Fruit fly (Drosophila melanogaster) S2 (cell line): ENCODE data around the gene RanBP3.

ENCODE experiments used
- CG8478 ChIP-seq: fragments of >200 bp; optimal IDR thresholded peaks from 2 replicates; lab custom pipeline; 2018
- CTCF ChIP-seq, 2 experiments: fragments of >200 bp; optimal IDR thresholded peaks; 2 replicates each; lab custom pipeline; 2018

The RanBP3 gene

DNA sequence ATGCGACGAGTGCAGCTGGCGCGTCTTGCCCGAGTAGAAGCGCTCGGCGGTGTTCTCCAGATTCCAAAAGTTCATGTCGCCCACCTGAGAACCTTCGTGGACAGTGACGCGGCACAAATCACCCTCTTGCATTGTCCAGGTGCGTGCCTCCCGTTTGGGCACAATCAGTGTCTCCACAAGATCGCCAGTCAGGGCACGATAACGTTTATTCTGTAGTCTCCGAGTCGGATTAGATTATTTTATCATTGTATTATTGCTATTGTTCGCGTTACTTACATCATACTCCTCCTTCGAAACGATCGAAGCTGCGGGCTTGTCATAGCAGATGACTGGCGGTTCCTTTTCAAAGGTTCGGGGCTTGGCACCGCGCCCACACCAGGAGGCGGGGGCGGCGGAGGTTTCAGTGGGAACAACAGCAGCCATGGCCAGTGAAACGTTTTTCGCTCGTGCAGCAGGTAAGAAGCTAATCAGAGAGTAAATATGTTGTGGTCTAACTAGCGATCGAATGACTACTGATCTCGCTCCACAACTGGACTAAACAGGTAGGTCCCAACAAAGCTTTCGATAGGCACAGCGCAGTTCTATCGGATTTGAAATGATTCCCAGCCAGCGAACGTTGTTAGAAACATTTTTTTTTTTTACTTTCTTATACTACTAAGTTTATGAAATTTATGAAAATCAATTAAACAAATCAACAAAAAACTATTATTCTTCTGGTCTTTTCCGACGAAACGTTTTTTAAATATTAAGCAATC lies 21.2 kb upstream of the RanBP3 start, which contains the start of gene CG10208:
Gene CG10208 (minus strand): TSS at position 518 of the 755 bp plus-strand sequence.
- TF ChIP-seq CG8478 (no peak), CTCF (optimal IDR thresholded peaks at IDR 0.05; lab: Kevin White, UChicago) (no peak)

DNA sequence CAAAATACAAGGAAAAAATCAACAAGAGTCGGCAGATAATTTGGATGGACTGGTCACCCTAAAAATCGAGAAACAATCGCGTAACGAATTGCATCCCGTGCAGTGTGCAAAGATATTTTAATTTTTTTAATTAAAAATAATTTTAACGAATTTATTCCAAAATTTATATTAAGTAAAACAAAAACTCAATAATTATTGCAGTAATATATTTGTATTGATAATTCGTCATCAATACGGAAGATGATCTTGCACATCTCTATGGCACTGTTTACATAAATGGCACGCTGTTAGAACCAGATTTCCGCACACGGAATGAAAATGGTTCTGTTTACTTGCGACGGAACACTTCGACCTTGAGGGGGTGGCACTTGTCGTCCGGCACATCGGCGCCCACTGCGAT lies 20.2 kb upstream of the RanBP3 start, which contains the start of gene tst:
Gene tst (minus strand): TSS at position 52 of the 400 bp plus-strand sequence.
- TF ChIP-seq CTCF (optimal IDR thresholded peaks at IDR 0.05; lab: Kevin White, UChicago), result no peak
- no peak for TF ChIP-seq CG8478

DNA sequence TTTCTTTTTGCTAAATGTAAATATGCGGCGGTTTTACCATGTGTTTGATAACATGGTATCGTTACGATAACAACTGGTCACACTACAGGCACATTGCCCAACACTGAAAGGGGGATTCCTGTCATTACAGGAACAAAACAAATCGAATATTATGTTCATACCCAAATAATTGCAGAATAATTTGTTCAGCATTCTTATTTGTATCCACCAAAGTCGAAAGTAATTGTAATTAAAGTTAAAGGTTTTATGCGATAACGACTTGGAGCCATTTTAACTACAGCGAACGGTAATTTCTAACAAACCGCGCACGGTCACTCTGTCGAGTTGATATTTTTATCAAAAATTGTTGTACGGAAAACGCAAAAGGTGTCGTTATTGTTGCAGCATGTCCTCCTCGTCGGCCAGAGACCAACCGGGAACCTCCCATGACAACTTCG lies 14.8 kb upstream of the RanBP3 start, which contains the start of the genes CG10214 and CG10375:
Gene CG10214 (minus strand): TSS at position 72 of the 437 bp plus-strand sequence.
Gene CG10375 (plus strand): TSS at position 296 of the 437 bp plus-strand sequence.
- TF ChIP-seq CG8478 (no peak), CTCF (optimal IDR thresholded peaks at IDR 0.05; lab: Kevin White, UChicago) (no peak)

DNA sequence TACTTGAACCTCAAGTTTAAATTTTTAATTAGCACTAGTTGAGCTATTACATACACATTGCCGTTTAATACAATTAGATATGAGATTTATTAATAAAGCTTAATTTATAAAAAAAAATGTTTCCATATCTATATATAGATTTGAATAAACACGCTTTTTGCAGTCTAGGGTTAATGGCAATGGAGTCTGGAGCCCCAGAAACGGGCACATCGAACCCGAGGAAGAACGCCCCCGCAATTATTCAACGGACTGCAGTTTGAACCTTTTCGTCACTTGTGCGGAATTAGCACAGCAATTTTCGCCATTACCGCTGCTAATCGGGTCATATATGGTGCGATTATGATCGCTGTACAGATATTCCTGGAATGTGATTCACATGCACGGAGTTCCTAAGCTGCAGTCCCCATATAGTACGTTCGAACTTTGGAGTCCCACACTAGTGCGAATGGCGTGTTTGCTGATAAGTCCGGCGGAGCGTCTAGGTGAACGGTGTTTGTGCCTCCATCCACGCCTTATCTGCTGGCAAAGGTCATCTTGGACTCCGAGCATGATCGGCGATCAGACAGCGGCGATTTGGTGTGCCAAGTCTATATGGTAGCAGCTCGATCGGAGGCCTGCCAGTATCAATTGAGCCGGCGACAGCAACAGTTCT lies 11.1 kb upstream of the RanBP3 start, which contains the start of gene Lsd-1:
Gene Lsd-1 (plus strand): TSS at position 236 of the 652 bp plus-strand sequence.
- TF ChIP-seq CG8478, result no peak
- TF ChIP-seq CTCF (optimal IDR thresholded peaks at IDR 0.05; lab: Kevin White, UChicago), result no peak

DNA sequence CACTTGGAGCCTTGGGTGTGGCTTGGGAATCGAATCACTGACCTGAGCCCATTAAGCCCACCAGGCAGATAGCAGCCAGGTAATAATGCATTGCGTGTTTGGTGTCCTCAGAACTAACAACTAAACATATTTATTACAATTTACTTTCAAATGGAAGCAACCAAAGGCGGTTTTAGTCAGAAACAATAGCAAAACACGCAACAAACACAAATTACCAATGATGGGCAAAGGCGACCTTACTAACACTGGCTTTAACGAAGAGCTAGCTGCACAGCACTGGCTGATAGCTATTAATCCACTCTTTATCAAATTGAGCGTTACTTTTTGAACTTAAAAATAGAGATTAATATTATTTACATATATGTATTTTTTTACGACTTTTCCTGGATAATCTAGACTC lies 10.4 kb upstream of the RanBP3 start, which contains the start of gene udt:
Gene udt (minus strand): TSS at position 249 of the 400 bp plus-strand sequence.
- TF ChIP-seq CTCF (optimal IDR thresholded peaks at IDR 0.05; lab: Kevin White, UChicago) (no peak), CG8478 (no peak)

DNA sequence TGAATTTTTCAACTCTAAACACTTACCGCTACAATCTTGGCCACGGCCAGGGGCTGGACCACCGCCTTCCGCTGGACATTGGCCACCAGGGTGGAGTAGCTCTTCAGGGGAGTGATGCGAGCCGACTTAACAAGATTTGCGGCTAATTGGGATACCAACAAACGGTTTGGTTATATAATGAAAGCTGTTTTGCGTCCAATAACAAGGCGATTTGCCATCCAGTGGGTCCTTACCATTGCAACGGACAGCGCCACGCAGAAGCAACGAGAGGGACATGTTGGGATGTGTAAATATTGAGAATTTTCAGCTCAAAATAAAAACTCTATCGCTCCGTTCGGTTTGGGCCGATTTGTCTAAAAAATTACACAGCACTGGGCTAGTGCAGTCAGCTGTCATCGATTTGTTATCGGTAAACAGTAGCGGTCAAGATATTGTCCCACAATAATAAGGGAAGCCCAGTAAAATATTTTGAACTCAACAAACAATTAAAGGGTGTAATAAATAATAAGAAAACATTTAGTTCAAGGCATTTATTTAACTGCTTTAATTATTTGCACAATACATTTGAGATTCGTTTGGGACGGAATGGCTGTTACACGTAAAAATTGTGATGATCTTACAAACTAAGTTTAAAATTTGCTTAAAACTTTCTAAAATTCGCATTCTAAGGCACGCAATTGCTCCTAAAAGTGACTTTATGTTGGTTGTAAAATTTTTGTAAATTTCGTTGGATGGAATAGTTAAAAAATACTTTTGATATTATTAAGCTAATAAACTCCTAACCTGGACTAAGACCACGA lies 7.8 kb upstream of the RanBP3 start, which contains the start of gene SdhD:
Gene SdhD (minus strand): TSS at position 382 of the 800 bp plus-strand sequence.
- TF ChIP-seq CTCF (optimal IDR thresholded peaks at IDR 0.05; lab: Kevin White, UChicago) (no peak), CG8478 (no peak)

DNA sequence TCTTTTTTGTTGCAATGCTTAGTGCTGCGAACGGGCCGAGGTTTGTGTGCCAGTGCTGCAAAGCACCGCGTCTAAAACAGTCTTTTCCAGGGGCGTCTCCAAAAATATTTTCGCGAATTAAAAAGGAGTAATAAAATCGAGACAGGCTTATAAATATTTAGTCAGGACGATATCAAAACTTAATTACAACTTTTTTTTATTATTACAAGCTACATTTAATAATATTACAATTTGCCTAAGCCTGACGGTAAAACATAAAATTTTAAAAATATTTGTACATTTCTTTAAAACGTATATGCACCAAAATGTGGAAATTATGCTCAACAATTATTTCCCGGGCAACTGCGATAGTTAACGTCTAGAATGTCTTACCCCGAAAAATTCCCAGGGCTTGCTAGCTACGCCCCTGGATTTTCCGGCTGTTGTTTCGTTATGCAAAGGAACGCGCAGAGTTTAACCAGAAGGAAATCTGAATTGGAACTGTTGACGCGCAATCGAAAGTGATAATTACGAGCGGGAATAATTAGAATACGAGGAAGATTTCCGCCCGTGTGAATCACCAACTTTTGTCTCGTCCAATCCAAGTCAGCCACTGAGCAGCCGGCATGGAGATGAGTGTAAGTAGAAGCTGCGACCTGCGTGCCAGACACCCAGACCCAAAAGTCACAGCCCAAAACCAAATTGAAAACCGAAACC lies 5.4 kb upstream of the RanBP3 start, which contains the start of the genes PTPMT1 and Hrd3:
Gene PTPMT1 (plus strand): TSS at position 428 of the 696 bp plus-strand sequence.
Gene Hrd3 (minus strand): TSS at position 646 of the 696 bp plus-strand sequence.
- TF ChIP-seq CG8478 (no peak), CTCF (optimal IDR thresholded peaks at IDR 0.05; lab: Kevin White, UChicago) (no peak)

DNA sequence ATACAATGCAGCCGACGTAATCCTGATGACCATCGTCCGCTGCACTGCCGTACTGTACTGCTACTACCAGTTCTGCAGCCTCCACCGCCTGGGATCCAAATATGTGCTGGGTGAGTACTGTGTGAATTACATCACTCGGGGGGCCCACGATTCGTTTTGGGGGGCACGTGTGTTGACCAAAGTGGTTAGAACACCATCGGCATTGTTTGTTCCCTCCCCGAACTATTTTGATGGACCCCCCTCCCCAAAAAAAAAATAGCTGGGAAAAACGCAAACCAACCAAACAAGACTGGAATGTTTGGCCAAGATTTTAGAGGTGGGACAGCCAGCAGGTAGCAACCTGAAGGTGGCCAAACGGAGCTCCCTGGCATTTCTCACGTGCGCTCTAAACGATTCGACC lies 5.2 kb downstream of the RanBP3 start:
- no peak for TF ChIP-seq CG8478

DNA sequence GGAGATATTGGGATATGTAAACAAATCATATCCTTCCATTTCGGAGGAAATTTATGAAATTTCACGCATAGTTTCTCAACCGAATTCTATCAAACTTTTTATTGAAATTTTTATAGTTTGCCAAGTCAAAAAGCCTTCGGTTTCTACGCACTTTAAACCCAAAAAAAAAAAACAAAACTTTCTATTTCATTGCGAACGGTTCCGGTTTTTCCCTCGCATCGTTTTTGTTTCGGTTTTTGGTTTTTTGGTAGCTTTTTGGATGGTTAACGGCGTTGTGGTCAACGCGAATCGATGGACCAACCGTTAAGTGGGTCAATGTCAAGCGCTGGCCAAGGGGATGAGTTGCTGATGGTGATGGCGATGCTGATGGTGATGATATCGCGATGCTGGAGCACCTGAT lies 11.7 kb downstream of the RanBP3 start:
- TF ChIP-seq CTCF (optimal IDR thresholded peaks at IDR 0.05; lab: Kevin White, UChicago) (no peak), CG8478 (no peak)

DNA sequence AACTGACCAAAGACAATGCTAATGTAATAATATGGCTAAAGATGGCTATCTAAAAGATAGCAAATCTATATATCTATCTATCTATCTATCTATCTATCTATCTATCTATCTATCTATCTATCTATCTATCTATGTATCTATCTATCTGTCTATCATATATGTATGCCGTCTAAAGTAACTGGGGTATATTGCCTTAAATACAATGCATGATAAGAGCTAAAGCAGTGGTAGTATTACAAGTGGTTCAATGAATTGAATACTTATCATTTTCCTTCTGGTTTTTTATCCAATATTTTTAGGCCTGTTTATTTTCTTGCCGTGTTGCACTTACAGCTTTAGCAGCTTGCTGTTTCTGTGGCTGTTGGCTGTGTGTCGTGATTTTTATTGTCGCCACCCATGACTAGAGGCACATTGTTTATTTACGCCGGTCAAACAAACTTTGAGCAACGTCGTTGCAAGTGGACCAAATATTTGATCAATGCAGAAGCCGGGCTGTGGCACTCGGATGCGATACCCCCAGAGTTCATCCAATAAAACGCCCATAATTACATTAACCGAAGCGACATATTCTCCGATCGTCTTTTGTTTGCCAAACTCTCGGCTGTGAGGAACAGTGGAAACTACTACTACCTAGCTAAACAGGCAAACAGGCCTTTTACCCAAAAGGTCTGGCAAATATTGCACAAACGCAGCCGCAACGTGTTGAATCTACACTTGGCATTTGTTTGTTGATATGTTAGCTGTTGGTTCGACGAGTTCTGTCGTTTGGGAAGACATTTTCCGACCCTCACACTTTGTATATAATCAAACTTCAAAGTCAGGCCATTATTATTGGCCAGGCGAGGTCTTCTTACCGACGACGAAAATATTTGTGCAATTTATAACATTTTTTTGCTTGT lies 14.7 kb downstream of the RanBP3 start:
- TF ChIP-seq CG8478 (no peak), CTCF (optimal IDR thresholded peaks at IDR 0.05; lab: Kevin White, UChicago) (no peak)

DNA sequence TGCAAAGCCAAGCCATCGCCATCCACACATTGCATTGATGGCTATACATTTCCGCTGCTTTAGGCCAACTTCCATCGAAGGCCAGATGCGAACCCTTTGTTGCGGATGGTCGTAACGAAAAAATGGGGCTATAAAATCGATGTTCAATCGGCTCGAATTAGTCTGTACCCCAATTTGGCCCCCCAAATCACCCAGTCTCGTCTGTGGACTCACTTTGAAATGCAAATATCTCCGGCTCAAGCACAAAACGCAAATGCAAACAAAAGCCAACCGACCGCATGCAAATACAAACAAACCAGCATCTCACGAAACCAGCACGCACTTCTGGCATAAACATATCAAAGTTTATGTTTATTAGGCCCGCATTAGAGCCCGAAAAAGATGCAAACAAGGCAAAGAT lies 16.3 kb downstream of the RanBP3 start:
- TF ChIP-seq CTCF (optimal IDR thresholded peaks at IDR 0.05; lab: Kevin White, UChicago), result no peak
- TF ChIP-seq CG8478, result no peak

DNA sequence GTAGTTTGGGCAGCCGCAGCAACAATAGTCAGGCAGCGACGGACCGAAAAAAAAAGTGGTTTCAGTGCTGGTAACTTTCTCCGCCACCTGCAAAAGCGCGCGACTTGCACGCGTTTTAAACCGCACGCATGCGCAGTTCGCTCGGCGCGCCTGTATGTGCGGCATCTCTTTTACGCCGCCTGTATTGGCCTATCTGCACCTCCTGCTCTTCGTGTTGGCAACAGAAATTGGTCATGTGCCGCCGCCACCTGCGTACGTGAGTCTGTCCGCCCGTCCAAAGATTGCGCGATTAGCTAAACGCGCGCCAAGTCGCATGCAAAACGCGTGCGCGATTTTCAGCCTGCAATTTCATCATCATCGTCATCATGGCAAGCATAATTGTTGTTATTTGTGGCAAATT lies 17.0 kb downstream of the RanBP3 start:
- no peak for TF ChIP-seq CTCF (optimal IDR thresholded peaks at IDR 0.05; lab: Kevin White, UChicago)
- TF ChIP-seq CG8478, result no peak
